Fruit fly (Drosophila melanogaster) whole organism: Measurements from ENCODE around the gene muc.

Source experiments
- CG8478 ChIP-seq: fragments of >200 bp; optimal IDR thresholded peaks from 2 replicates; lab custom pipeline; 2018; ENCODE audit warnings: inconsistent platforms
- Dll ChIP-seq: fragments of >200 bp; optimal IDR thresholded peaks from 2 replicates; lab custom pipeline; 2017
- EcR ChIP-seq, 2 experiments: fragments of >200 bp; optimal IDR thresholded peaks; 2 replicates each; lab custom pipeline; 2017; ENCODE audit warnings: missing biosample characterization in 2 of 2, missing genetic modification characterization in 2 of 2, missing genetic modification reagents in 2 of 2
- pan ChIP-seq: fragments of >200 bp; optimal IDR thresholded peaks from 2 replicates; lab custom pipeline; 2017
- psq ChIP-seq: fragments of >200 bp; optimal IDR thresholded peaks from 2 replicates; lab custom pipeline; 2017
- usp ChIP-seq: fragments of >200 bp; optimal IDR thresholded peaks from 2 replicates; lab custom pipeline; 2017; ENCODE audit warnings: missing biosample characterization, missing genetic modification characterization, mixed read lengths

Gene muc

DNA sequence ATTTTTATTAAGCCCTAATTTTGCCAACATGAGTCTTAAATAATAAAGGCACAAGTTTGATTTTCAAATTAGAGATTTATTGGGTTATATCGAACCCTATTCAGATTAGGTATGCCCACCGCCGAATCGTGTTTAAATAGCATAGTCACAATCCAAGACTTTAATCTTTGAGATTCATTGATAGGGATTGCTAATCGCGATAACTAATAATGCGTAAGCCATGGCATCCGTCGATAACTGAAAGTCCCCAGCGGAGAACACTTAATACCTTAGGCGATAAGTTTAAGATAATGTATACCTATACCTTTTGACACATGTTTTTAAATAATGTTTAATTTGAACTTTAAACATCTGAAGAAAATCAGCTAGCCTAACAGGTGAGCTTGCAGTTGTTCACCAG lies 8.8 kb downstream of the muc start:
- TF ChIP-seq pan (lab: Kevin White, UChicago): no peak
- TF ChIP-seq usp (GFP tag; lab: Kevin White, UChicago): no peak
- no peak for TF ChIP-seq EcR (GFP tag; optimal IDR thresholded peaks at IDR 0.05; lab: Kevin White, UChicago)
- TF ChIP-seq psq (lab: Kevin White, UChicago): no peak
- TF ChIP-seq Dll (lab: Kevin White, UChicago): no peak
- TF ChIP-seq CG8478 (lab: Kevin White, UChicago): no peak

DNA sequence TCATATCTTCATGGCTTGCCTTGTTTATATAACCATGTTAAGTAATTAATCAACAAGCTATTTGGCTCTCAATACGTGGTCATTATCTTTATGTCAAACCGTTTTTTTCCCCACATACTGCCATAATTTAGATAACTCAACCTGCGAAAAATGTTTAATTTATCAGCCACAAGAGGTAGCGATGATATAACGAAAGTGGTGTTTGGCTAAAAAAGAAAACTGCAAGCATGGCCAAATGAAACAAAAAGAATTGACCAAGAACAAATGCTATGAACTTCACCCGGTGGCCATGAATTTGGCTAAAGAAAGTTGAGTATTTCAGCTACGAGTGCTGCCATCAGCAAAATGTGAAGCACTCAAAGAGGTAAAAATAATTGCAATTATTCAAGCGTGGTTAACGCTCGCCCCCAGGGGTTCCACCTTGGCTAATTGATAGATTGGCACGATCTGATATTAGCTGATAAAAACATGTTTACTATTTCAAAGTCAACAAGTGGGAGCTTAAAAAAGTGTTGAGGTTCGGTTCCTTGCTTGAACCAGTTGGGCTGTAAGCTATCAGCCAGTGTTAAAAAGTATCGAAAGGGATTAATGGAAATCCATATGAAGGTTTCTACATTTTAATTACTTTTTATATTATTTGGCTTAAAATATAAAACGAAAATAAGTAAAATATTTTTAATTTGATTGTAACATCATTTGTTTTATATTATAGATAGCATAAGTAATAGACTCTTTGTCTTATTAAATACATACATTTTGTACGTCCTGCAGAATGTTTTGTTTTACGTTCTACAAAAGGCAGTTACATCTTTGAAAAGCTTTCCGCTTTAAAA lies 10.0 kb downstream of the muc start:
- TF ChIP-seq CG8478 (lab: Kevin White, UChicago) (no peak), pan (lab: Kevin White, UChicago) (no peak)

DNA sequence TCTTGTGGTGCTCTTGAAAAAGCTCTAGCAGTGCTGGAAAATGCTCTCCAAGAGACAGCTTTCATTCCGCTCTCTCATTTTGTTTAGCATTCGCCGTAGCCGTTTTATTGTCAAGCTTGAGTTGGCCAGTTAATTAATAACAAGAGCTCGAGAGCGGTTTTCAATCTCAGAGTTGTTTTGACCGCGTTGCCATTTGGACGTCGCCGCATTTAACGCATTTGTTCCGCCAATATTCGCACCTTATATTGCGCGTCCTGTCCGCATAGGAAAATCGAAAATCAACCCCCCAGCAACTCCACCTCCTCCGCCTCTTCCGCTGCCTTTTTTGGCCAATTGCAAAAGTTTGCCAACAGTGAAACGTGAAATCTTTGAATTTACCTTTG lies 10.7 kb downstream of the muc start, which contains the start of gene CG5973:
Gene CG5973 (plus strand): TSS at position 168 of the 383 bp plus-strand sequence.
- TF ChIP-seq Dll (lab: Kevin White, UChicago): no peak
- no peak for TF ChIP-seq psq (lab: Kevin White, UChicago)
- no peak for TF ChIP-seq pan (lab: Kevin White, UChicago)

DNA sequence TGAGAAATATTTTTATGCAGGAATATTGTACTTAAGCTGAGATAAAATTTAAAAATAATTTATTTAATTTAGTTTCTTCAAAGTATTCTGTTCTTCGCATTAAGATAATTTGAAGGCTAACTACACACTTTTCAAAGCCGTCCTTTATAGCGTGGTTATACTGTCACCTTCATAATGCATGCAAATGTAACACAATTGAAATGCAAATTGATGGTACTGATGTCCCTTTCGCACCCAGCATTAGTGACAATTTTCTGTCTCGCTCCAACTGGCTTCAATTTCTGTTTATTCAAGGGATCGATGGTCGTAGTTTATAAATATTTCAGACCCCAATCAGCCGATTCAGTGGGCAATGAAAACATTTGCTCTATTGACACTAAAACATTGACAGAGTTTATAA lies 11.8 kb downstream of the muc start:
- no peak for TF ChIP-seq Dll (lab: Kevin White, UChicago)

DNA sequence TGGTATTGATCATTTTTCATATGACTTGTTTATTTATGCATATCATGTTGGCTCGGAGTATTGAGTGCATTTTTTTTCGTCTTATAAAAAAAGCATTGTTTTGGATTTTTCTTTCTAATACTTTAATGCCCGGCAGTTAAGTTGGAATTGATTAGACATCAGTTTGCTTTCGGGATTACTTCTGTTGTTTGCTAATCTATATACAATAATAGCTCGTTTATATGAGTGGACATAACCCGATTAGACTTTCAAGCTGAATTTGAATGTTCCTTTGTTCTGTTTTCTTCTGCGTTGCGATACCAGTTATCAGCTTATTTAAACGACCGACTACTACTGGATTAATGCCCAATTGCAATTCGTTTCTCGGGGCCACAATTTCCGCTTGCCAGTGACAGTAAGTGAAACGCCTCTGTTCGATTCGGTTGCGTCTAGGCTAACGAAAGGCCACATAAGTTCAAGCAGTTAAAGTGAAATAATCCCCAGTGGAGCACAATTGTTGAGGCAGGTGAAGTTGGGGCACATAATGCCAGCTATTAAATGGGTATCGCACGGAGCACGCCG lies 13.9 kb downstream of the muc start:
- no peak for TF ChIP-seq CG8478 (lab: Kevin White, UChicago)
- TF ChIP-seq pan (lab: Kevin White, UChicago): no peak
- no peak for TF ChIP-seq psq (lab: Kevin White, UChicago)
- no peak for TF ChIP-seq Dll (lab: Kevin White, UChicago)
- no peak for TF ChIP-seq usp (GFP tag; lab: Kevin White, UChicago)
- no peak for TF ChIP-seq EcR (GFP tag; optimal IDR thresholded peaks at IDR 0.05; lab: Kevin White, UChicago)

- TF ChIP-seq Dll (lab: Kevin White, UChicago) (no peak), psq (lab: Kevin White, UChicago) (no peak), usp (GFP tag; lab: Kevin White, UChicago) (no peak), pan (lab: Kevin White, UChicago) (no peak), CG8478 (lab: Kevin White, UChicago) (no peak), EcR (GFP tag; optimal IDR thresholded peaks at IDR 0.05; lab: Kevin White, UChicago) (no peak)
Measured at dm6 chr2L:7442106-7442505, 15.4 kb downstream of the muc start.

- TF ChIP-seq psq (lab: Kevin White, UChicago): no peak
- TF ChIP-seq pan (lab: Kevin White, UChicago): no peak
- TF ChIP-seq Dll (lab: Kevin White, UChicago): no peak
- TF ChIP-seq EcR (GFP tag; optimal IDR thresholded peaks at IDR 0.05; lab: Kevin White, UChicago): no peak
- no peak for TF ChIP-seq CG8478 (lab: Kevin White, UChicago)
- no peak for TF ChIP-seq usp (GFP tag; lab: Kevin White, UChicago)
Measured at dm6 chr2L:7442929-7443328, 16.3 kb downstream of the muc start.

DNA sequence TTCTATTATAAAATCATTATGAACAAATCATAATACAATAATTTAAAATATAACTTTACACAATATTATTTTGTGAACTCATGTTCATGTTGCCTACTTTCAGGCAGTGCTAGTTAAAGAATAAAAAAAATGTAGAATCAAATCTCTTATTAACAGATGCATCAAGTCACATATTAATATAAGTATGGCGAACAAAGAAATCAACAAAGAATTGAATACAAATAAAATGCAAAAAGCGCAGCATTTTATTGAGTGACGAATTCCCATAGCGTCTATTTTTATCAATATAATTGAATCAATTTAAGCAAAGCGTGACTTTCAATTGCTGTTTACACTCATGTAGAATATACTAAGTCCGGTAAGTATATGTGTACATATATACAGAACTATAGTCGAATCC lies 21.2 kb downstream of the muc start:
- TF ChIP-seq psq (lab: Kevin White, UChicago): no peak
- no peak for TF ChIP-seq CG8478 (lab: Kevin White, UChicago)
- TF ChIP-seq usp (GFP tag; lab: Kevin White, UChicago): no peak
- no peak for TF ChIP-seq Dll (lab: Kevin White, UChicago)
- no peak for TF ChIP-seq EcR (GFP tag; optimal IDR thresholded peaks at IDR 0.05; lab: Kevin White, UChicago)
- TF ChIP-seq pan (lab: Kevin White, UChicago): no peak

- TF ChIP-seq psq (lab: Kevin White, UChicago) (no peak), usp (GFP tag; lab: Kevin White, UChicago) (no peak), Dll (lab: Kevin White, UChicago) (no peak), CG8478 (lab: Kevin White, UChicago) (no peak), EcR (GFP tag; optimal IDR thresholded peaks at IDR 0.05; lab: Kevin White, UChicago) (no peak), pan (lab: Kevin White, UChicago) (no peak)
Measured at dm6 chr2L:7448371-7448770, 21.7 kb downstream of the muc start.

dm6 chr2L:7450966-7451365 lies 24.3 kb downstream of the muc start, which contains the start of gene santa-maria:
Gene santa-maria (minus strand): TSS chr2L:7451244.
- no peak for TF ChIP-seq EcR (GFP tag; optimal IDR thresholded peaks at IDR 0.05; lab: Kevin White, UChicago)

DNA sequence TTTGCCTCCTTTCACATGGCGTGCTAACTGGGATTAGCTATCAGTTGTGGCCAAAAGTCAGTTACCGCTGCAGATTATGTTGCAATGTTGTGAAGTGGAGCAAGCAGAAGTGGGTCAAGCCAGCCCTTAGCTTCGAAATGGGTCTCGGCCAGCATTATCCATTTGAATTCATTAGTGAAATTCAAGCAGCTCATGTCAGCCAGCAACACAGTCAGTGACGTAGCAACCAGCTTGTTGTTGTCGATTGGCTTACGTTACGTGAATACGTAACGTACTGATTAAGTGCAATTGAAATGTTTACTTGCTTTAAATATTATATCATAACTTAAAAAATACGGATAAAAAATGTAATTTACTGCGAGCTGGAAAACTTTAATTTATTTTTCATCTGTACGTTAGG lies 25.4 kb downstream of the muc start:
- no peak for TF ChIP-seq psq (lab: Kevin White, UChicago)
- no peak for TF ChIP-seq usp (GFP tag; lab: Kevin White, UChicago)
- no peak for TF ChIP-seq pan (lab: Kevin White, UChicago)
- no peak for TF ChIP-seq EcR (GFP tag; optimal IDR thresholded peaks at IDR 0.05; lab: Kevin White, UChicago)
- no peak for TF ChIP-seq CG8478 (lab: Kevin White, UChicago)
- no peak for TF ChIP-seq Dll (lab: Kevin White, UChicago)

DNA sequence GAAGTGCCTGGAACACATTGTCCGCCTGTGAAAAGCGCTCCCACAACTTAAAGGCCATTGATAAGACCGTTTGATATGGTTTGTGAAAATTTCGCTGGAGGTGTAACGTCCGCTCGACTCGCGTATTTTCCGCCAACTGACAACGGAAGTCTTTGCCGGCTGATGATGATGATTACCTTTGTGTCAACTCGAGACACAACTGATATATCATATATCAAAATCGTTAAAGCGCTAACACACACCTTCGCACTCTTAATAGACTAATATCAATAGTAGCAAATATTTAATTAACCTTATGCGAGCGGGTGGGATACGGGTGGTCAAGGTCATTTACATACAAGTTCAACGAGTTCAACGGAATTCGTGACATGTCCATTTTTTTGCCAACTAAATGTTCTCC lies 27.4 kb downstream of the muc start, which contains the start of gene Gr28a:
Gene Gr28a (minus strand): TSS at position 101 of the 400 bp plus-strand sequence.
- no peak for TF ChIP-seq Dll (lab: Kevin White, UChicago)
- TF ChIP-seq psq (lab: Kevin White, UChicago): no peak
- TF ChIP-seq CG8478 (lab: Kevin White, UChicago): no peak
- TF ChIP-seq pan (lab: Kevin White, UChicago): no peak
- TF ChIP-seq usp (GFP tag; lab: Kevin White, UChicago): no peak
- TF ChIP-seq EcR (GFP tag; optimal IDR thresholded peaks at IDR 0.05; lab: Kevin White, UChicago): no peak
